Fruit fly (Drosophila melanogaster) S2 (cell line): ENCODE results near the gene Sec10.

Experiments
- CG8478 ChIP-seq: fragments of >200 bp; optimal IDR thresholded peaks from 2 replicates; lab custom pipeline; 2018
- CTCF ChIP-seq, 2 experiments: fragments of >200 bp; optimal IDR thresholded peaks; 2 replicates each; lab custom pipeline; 2018

- TF ChIP-seq CTCF (optimal IDR thresholded peaks at IDR 0.05; lab: Kevin White, UChicago) (no peak), CG8478 (no peak)
Observed at dm6 chr3R:24101437-24101836, 33.2 kb upstream of the Sec10 start.
